Fruit fly (Drosophila melanogaster) whole organism, embryonic: ENCODE measurements around the gene CG18213.

Experiments used
- Atf3 ChIP-seq: fragments of 200-800 bp; sonication (Bioruptor generic); optimal IDR thresholded peaks from 3 replicates; lab custom pipeline; 2016; ENCODE audit warnings: missing biosample characterization, missing genetic modification characterization
- CG10147 ChIP-seq: fragments of 200-800 bp; sonication (Bioruptor generic); optimal IDR thresholded peaks from 2 replicates; lab custom pipeline; 2019; ENCODE audit warnings: missing biosample characterization, mild to moderate bottlenecking, missing genetic modification characterization, moderate library complexity
- CG12071 ChIP-seq: fragments of 200-800 bp; sonication (Bioruptor generic); optimal IDR thresholded peaks from 3 replicates; lab custom pipeline; 2018; ENCODE audit warnings: missing biosample characterization, mild to moderate bottlenecking, missing genetic modification characterization
- CG12236 ChIP-seq: fragments of 200-800 bp; sonication (Bioruptor generic); optimal IDR thresholded peaks from 2 replicates; lab custom pipeline; 2016; ENCODE audit warnings: missing biosample characterization, missing genetic modification characterization
- CG1233 ChIP-seq: fragments of 200-800 bp; sonication (Bioruptor generic); optimal IDR thresholded peaks from 4 replicates; lab custom pipeline; 2018; ENCODE audit warnings: missing biosample characterization, mild to moderate bottlenecking, missing genetic modification characterization
- CG12769 ChIP-seq: fragments of 200-800 bp; sonication (Bioruptor generic); optimal IDR thresholded peaks from 2 replicates; lab custom pipeline; 2019; ENCODE audit warnings: missing biosample characterization, mild to moderate bottlenecking, missing genetic modification characterization, moderate library complexity
- CG13624 ChIP-seq: fragments of 200-800 bp; sonication (Bioruptor generic); optimal IDR thresholded peaks from 2 replicates; lab custom pipeline; 2016; ENCODE audit warnings: missing biosample characterization, missing genetic modification characterization
- CG14441 ChIP-seq: fragments of 200-800 bp; sonication (Bioruptor generic); IDR thresholded peaks from 2 replicates; pipeline ENCODE4 v1.3.6; 2022; ENCODE audit warnings: missing biosample characterization, missing genetic modification characterization
- CG15514 ChIP-seq: fragments of 200-800 bp; sonication (Bioruptor generic); optimal IDR thresholded peaks from 3 replicates; lab custom pipeline; 2017; ENCODE audit warnings: missing biosample characterization, missing genetic modification characterization, mild to moderate bottlenecking, moderate library complexity, missing genetic modification reagents
- CG16815 ChIP-seq: fragments of 200-800 bp; sonication (Bioruptor generic); optimal IDR thresholded peaks from 3 replicates; lab custom pipeline; 2017; ENCODE audit warnings: missing biosample characterization, mild to moderate bottlenecking, missing genetic modification characterization
- CG18476 ChIP-seq: fragments of 200-800 bp; sonication (Bioruptor generic); optimal IDR thresholded peaks from 2 replicates; lab custom pipeline; 2016; ENCODE audit warnings: missing biosample characterization, mild to moderate bottlenecking, missing genetic modification characterization
- CG3838 ChIP-seq: fragments of 200-800 bp; sonication (Bioruptor generic); optimal IDR thresholded peaks from 3 replicates; lab custom pipeline; 2016; ENCODE audit warnings: missing biosample characterization, missing genetic modification characterization
- CG4404 ChIP-seq: fragments of 200-800 bp; sonication (Bioruptor generic); IDR thresholded peaks from 2 replicates; pipeline ENCODE4 v1.3.6; 2022; ENCODE audit warnings: missing biosample characterization, missing genetic modification characterization
- CG4820 ChIP-seq: fragments of 200-800 bp; sonication (Bioruptor generic); optimal IDR thresholded peaks from 3 replicates; lab custom pipeline; 2016; ENCODE audit warnings: missing biosample characterization, missing genetic modification characterization
- CG6683 ChIP-seq: fragments of 200-800 bp; sonication (Bioruptor generic); optimal IDR thresholded peaks from 2 replicates; lab custom pipeline; 2017; ENCODE audit warnings: missing biosample characterization, mild to moderate bottlenecking, missing genetic modification characterization, missing genetic modification reagents
- CG6813 ChIP-seq: fragments of 200-800 bp; sonication (Bioruptor generic); optimal IDR thresholded peaks from 2 replicates; lab custom pipeline; 2017; ENCODE audit warnings: missing biosample characterization, missing genetic modification characterization, mild to moderate bottlenecking, moderate library complexity, missing genetic modification reagents
- CG7963 ChIP-seq: fragments of 200-800 bp; sonication (Bioruptor generic); IDR thresholded peaks from 3 replicates; pipeline ENCODE4 v1.3.6; 2022; ENCODE audit warnings: missing biosample characterization, missing genetic modification characterization; ENCODE audit not compliant: partially characterized antibody
- CG9932 ChIP-seq: fragments of 200-800 bp; sonication (Bioruptor generic); IDR thresholded peaks from 2 replicates; pipeline ENCODE4 v1.3.6; 2022; ENCODE audit warnings: missing biosample characterization, missing genetic modification characterization
- CHES-1-like ChIP-seq: fragments of 200-800 bp; sonication (Bioruptor generic); optimal IDR thresholded peaks from 2 replicates; lab custom pipeline; 2016; ENCODE audit warnings: missing biosample characterization, missing genetic modification characterization
- D ChIP-seq, 2 experiments: fragments of 200-800 bp in 1 of 2; fragments of >200 bp in 1 of 2; sonication (Bioruptor generic) in 1 of 2; optimal IDR thresholded peaks; 2 replicates in 1 of 2; 3 replicates in 1 of 2; lab custom pipeline; 2017; ENCODE audit warnings: mild to moderate bottlenecking in 1 of 2, missing biosample characterization in 1 of 2, missing genetic modification characterization in 1 of 2, missing genetic modification reagents in 1 of 2
- Dp ChIP-seq: fragments of 200-800 bp; sonication (Bioruptor generic); optimal IDR thresholded peaks from 2 replicates; lab custom pipeline; 2018; ENCODE audit warnings: missing biosample characterization, mild to moderate bottlenecking, missing genetic modification characterization, moderate library complexity
- Hr39 ChIP-seq: fragments of >200 bp; optimal IDR thresholded peaks from 2 replicates; lab custom pipeline; 2017
- Lhr ChIP-seq: fragments of 200-800 bp; sonication (Bioruptor generic); optimal IDR thresholded peaks from 3 replicates; lab custom pipeline; 2017; ENCODE audit warnings: mild to moderate bottlenecking, missing biosample characterization, missing genetic modification reagents, missing genetic modification characterization
- Meics ChIP-seq: fragments of 200-800 bp; sonication (Bioruptor generic); optimal IDR thresholded peaks from 2 replicates; lab custom pipeline; 2017; ENCODE audit warnings: missing biosample characterization, mild to moderate bottlenecking, missing genetic modification characterization
- Nf-YC ChIP-seq: fragments of 200-800 bp; optimal IDR thresholded peaks from 3 replicates; lab custom pipeline; 2019; ENCODE audit warnings: missing biosample characterization, mild to moderate bottlenecking, missing genetic modification characterization, moderate library complexity
- Pdp1 ChIP-seq, 2 experiments: fragments of 200-800 bp; sonication (Bioruptor generic); optimal IDR thresholded peaks; 3 replicates each; lab custom pipeline; 2016; ENCODE audit warnings: missing biosample characterization in 2 of 2, missing genetic modification characterization in 2 of 2, mild to moderate bottlenecking in 1 of 2, moderate library complexity in 1 of 2
- Ssrp ChIP-seq: fragments of 200-800 bp; sonication (Bioruptor generic); optimal IDR thresholded peaks from 2 replicates; lab custom pipeline; 2018; ENCODE audit warnings: missing biosample characterization, mild to moderate bottlenecking, missing genetic modification characterization, moderate library complexity
- Taf1 ChIP-seq: fragments of 200-800 bp; sonication (Bioruptor generic); IDR thresholded peaks from 2 replicates; pipeline ENCODE4 v1.3.6; 2022; ENCODE audit warnings: missing biosample characterization, missing genetic modification characterization
- Tbp ChIP-seq: fragments of >200 bp; optimal IDR thresholded peaks from 2 replicates; lab custom pipeline; 2018; ENCODE audit warnings: missing biosample characterization, missing genetic modification characterization
- amos ChIP-seq: fragments of 200-800 bp; sonication (Bioruptor generic); IDR thresholded peaks from 2 replicates; pipeline ENCODE4 v1.3.6; 2022; ENCODE audit warnings: missing biosample characterization, missing genetic modification characterization; ENCODE audit not compliant: partially characterized antibody
- ato ChIP-seq: fragments of 200-800 bp; sonication (Bioruptor generic); IDR thresholded peaks from 2 replicates; pipeline ENCODE4 v1.3.6; 2022; ENCODE audit warnings: missing biosample characterization, missing genetic modification characterization; ENCODE audit not compliant: partially characterized antibody
- bsh ChIP-seq, 2 experiments: fragments of 200-800 bp; sonication (Bioruptor generic); optimal IDR thresholded peaks; 2 replicates each; lab custom pipeline; 2017 to 2018; ENCODE audit warnings: mild to moderate bottlenecking in 2 of 2, missing biosample characterization in 2 of 2, missing genetic modification characterization in 2 of 2, moderate library complexity in 1 of 2
- btn ChIP-seq: fragments of 200-800 bp; sonication (Bioruptor generic); optimal IDR thresholded peaks from 2 replicates; lab custom pipeline; 2016; ENCODE audit warnings: missing biosample characterization, missing genetic modification characterization
- crp ChIP-seq, 2 experiments: fragments of 200-800 bp; sonication (Bioruptor generic); optimal IDR thresholded peaks; 2 replicates in 1 of 2; 3 replicates in 1 of 2; lab custom pipeline; 2017; ENCODE audit warnings: missing biosample characterization in 2 of 2, missing genetic modification characterization in 2 of 2, mild to moderate bottlenecking in 1 of 2, moderate library complexity in 1 of 2
- dimm ChIP-seq: fragments of 200-800 bp; sonication (Bioruptor generic); IDR thresholded peaks from 2 replicates; pipeline ENCODE4 v1.3.6; 2022; ENCODE audit warnings: missing biosample characterization, missing genetic modification characterization
- dmrt99B ChIP-seq: fragments of 200-800 bp; sonication (Bioruptor generic); optimal IDR thresholded peaks from 2 replicates; lab custom pipeline; 2018; ENCODE audit warnings: missing biosample characterization, mild to moderate bottlenecking, missing genetic modification characterization, moderate library complexity
- fd96Cb ChIP-seq: fragments of 200-800 bp; sonication (Bioruptor generic); optimal IDR thresholded peaks from 2 replicates; lab custom pipeline; 2018; ENCODE audit warnings: missing biosample characterization, mild to moderate bottlenecking, missing genetic modification characterization, moderate library complexity
- fru ChIP-seq: fragments of >200 bp; optimal IDR thresholded peaks from 2 replicates; lab custom pipeline; 2017
- ftz-f1 ChIP-seq: fragments of 200-800 bp; sonication (Bioruptor generic); optimal IDR thresholded peaks from 2 replicates; lab custom pipeline; 2016; ENCODE audit warnings: missing biosample characterization, missing genetic modification characterization
- h ChIP-seq: fragments of >200 bp; optimal IDR thresholded peaks from 2 replicates; lab custom pipeline; 2017
- insv ChIP-seq, 2 experiments: fragments of 200-800 bp; sonication (Bioruptor generic); optimal IDR thresholded peaks; 3 replicates each; lab custom pipeline; 2016 to 2018; ENCODE audit warnings: missing biosample characterization in 2 of 2, missing genetic modification characterization in 2 of 2
- mam ChIP-seq: fragments of 200-800 bp; sonication (Bioruptor generic); optimal IDR thresholded peaks from 3 replicates; lab custom pipeline; 2016; ENCODE audit warnings: missing biosample characterization, missing genetic modification characterization
- onecut ChIP-seq: fragments of 200-800 bp; sonication (Bioruptor generic); IDR thresholded peaks from 2 replicates; pipeline ENCODE4 v1.3.6; 2022; ENCODE audit warnings: missing biosample characterization, missing genetic modification characterization
- psq ChIP-seq: fragments of 200-800 bp; sonication (Bioruptor generic); optimal IDR thresholded peaks from 2 replicates; lab custom pipeline; 2017; ENCODE audit warnings: missing biosample characterization, missing genetic modification characterization
- repo ChIP-seq: fragments of 200-800 bp; sonication (Bioruptor generic); optimal IDR thresholded peaks from 2 replicates; lab custom pipeline; 2016; ENCODE audit warnings: missing biosample characterization, missing genetic modification characterization
- sd ChIP-seq: fragments of 200-800 bp; sonication (Bioruptor generic); optimal IDR thresholded peaks from 3 replicates; lab custom pipeline; 2018; ENCODE audit warnings: missing biosample characterization, mild to moderate bottlenecking, missing genetic modification characterization, moderate library complexity
- tio ChIP-seq: fragments of 200-800 bp; sonication (Bioruptor generic); optimal IDR thresholded peaks from 2 replicates; lab custom pipeline; 2017; ENCODE audit warnings: missing biosample characterization, missing genetic modification characterization, inconsistent platforms
- ttk ChIP-seq: fragments of 200-800 bp; sonication (Bioruptor generic); IDR thresholded peaks from 2 replicates; pipeline ENCODE4 v2.1.2; 2022; ENCODE audit warnings: missing biosample characterization, missing genetic modification characterization
- wdn ChIP-seq: fragments of 200-800 bp; sonication (Bioruptor generic); IDR thresholded peaks from 2 replicates; pipeline ENCODE4 v1.3.6; 2022; ENCODE audit warnings: missing biosample characterization, missing genetic modification characterization
- zen2 ChIP-seq: fragments of 200-800 bp; sonication (Bioruptor generic); IDR thresholded peaks from 3 replicates; pipeline ENCODE4 v1.3.6; 2022; ENCODE audit warnings: missing biosample characterization, missing genetic modification characterization; ENCODE audit not compliant: partially characterized antibody
- zf30C ChIP-seq: fragments of 200-800 bp; sonication (Bioruptor generic); optimal IDR thresholded peaks from 3 replicates; lab custom pipeline; 2018; ENCODE audit warnings: missing biosample characterization, mild to moderate bottlenecking, missing genetic modification characterization

CG18213 gene

DNA sequence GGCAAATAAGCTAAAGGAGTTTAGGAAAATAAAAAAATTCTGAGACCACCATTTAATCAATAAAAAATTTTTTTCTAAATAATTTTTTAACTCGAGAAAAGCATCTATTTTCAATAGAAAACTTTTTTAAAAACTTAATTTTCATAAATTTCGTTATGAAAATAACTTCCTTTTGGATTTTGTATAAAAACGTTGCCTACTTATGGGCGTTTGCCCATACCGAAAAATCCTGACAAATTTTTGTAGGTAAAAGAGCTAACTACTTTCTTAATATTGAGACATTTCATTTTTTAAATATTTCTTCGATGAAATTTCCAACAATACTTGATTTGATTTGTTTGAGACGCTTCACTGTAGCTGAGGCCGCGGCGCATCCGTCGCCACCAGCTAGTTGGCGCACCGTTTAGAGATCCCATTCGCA lies 20.3 kb upstream of the CG18213 start (continued):
- TF ChIP-seq CG18476 (GFP tag; lab: Kevin White, UChicago) (peak; percentile 66), Taf1 (no peak), h (lab: Kevin White, UChicago) (no peak), zen2 (no peak), CG4820 (GFP tag; lab: Kevin White, UChicago) (peak; percentile 23), wdn (GFP tag; lab: Robert Waterston, UW) (no peak), CG14441 (GFP tag; lab: Robert Waterston, UW) (peak; percentile 32; the same call in 1 of the 2 replicates), CG16815 (peak; percentile 30), D (optimal IDR thresholded peaks at IDR 0.05; lab: Kevin White, UChicago) (no peak), D (GFP tag; optimal IDR thresholded peaks at IDR 0.05; lab: Kevin White, UChicago) (peak; percentile 44), CG13624 (GFP tag; lab: Kevin White, UChicago) (no peak), CG10147 (GFP tag; lab: Kevin White, UChicago) (no peak), CG12236 (GFP tag; lab: Kevin White, UChicago) (peak; percentile 32), zf30C (no peak), CHES-1-like (GFP tag; lab: Kevin White, UChicago) (peak; percentile 19), CG1233 (GFP tag; lab: Kevin White, UChicago) (peak; percentile 30), amos (GFP tag; lab: Robert Waterston, UW) (no peak), Ssrp (peak; percentile 66), psq (GFP tag; lab: Kevin White, UChicago) (no peak), Tbp (GFP tag; lab: Kevin White, UChicago) (no peak), fru (no peak), Meics (GFP tag; lab: Kevin White, UChicago) (peak; percentile 57), dmrt99B (tag; lab: Kevin White, UChicago) (peak; percentile 66), bsh (GFP tag; optimal IDR thresholded peaks at IDR 0.05; lab: Kevin White, UChicago) (peak; percentile 49 to 53), btn (GFP tag; lab: Kevin White, UChicago) (no peak), dimm (GFP tag; lab: Robert Waterston, UW) (0 out of 2 replicates have a peak, but pooled peaks have one; percentile 20), CG3838 (GFP tag; lab: Kevin White, UChicago) (no peak), CG15514 (GFP tag; lab: Kevin White, UChicago) (no peak), repo (GFP tag; lab: Kevin White, UChicago) (no peak), tio (peak; percentile 69), Nf-YC (tag; lab: Kevin White, UChicago) (no peak), CG12071 (GFP tag; lab: Kevin White, UChicago) (no peak), CG9932 (GFP tag; lab: Robert Waterston, UW) (no peak), CG12769 (no peak), Dp (GFP tag; lab: Kevin White, UChicago) (no peak), crp (GFP tag; optimal IDR thresholded peaks at IDR 0.05; lab: Kevin White, UChicago) (no peak), CG6683 (GFP tag; lab: Kevin White, UChicago) (no peak), CG4404 (GFP tag; lab: Robert Waterston, UW) (peak; percentile 32; the same call in 1 of the 2 replicates), ttk (GFP tag; lab: Robert Waterston, UW) (no peak), Atf3 (GFP tag; lab: Kevin White, UChicago) (no peak), sd (tag; lab: Kevin White, UChicago) (no peak), insv (GFP tag; optimal IDR thresholded peaks at IDR 0.05; lab: Kevin White, UChicago) (no peak), fd96Cb (tag; lab: Kevin White, UChicago) (peak; percentile 62), CG7963 (no peak), Lhr (no peak), ftz-f1 (GFP tag; lab: Kevin White, UChicago) (no peak), Hr39 (no peak), Pdp1 (GFP tag; optimal IDR thresholded peaks at IDR 0.05; lab: Kevin White, UChicago) (peak; percentile 7 to 9), ato (no peak), onecut (GFP tag; lab: Robert Waterston, UW) (no peak), CG6813 (no peak), mam (GFP tag; lab: Kevin White, UChicago) (peak; percentile 48)
